Fruit fly (Drosophila melanogaster) whole organism, embryonic: ENCODE data around the gene Mtr3.
A peak's percentile ranks its signal among the peaks of the same experiment; 100 is the strongest.

ENCODE experiments used
- Atf3 ChIP-seq: fragments of 200-800 bp; sonication (Bioruptor generic); optimal IDR thresholded peaks from 3 replicates; lab custom pipeline; 2016; ENCODE audit warnings: missing biosample characterization, missing genetic modification characterization
- Bdp1 ChIP-seq: fragments of 200-800 bp; sonication (Bioruptor generic); optimal IDR thresholded peaks from 3 replicates; lab custom pipeline; 2016; ENCODE audit warnings: missing biosample characterization, missing genetic modification characterization
- CG10431 ChIP-seq: fragments of 200-800 bp; sonication (Bioruptor generic); optimal IDR thresholded peaks from 3 replicates; lab custom pipeline; 2018; ENCODE audit warnings: missing biosample characterization, mild to moderate bottlenecking, missing genetic modification characterization
- CG11085 ChIP-seq: fragments of 200-800 bp; sonication (Bioruptor generic); IDR thresholded peaks from 2 replicates; pipeline ENCODE4 v1.3.6; 2022; ENCODE audit warnings: missing biosample characterization, missing genetic modification characterization
- CG11723 ChIP-seq: fragments of 200-800 bp; sonication (Bioruptor generic); optimal IDR thresholded peaks from 2 replicates; lab custom pipeline; 2017; ENCODE audit warnings: missing biosample characterization, mild to moderate bottlenecking, missing genetic modification characterization
- CG13624 ChIP-seq: fragments of 200-800 bp; sonication (Bioruptor generic); optimal IDR thresholded peaks from 2 replicates; lab custom pipeline; 2016; ENCODE audit warnings: missing biosample characterization, missing genetic modification characterization
- CG14441 ChIP-seq: fragments of 200-800 bp; sonication (Bioruptor generic); IDR thresholded peaks from 2 replicates; pipeline ENCODE4 v1.3.6; 2022; ENCODE audit warnings: missing biosample characterization, missing genetic modification characterization
- CG14860 ChIP-seq: fragments of 200-800 bp; sonication (Bioruptor generic); IDR thresholded peaks from 3 replicates; pipeline ENCODE4 v1.3.6; 2022; ENCODE audit warnings: missing biosample characterization, missing genetic modification characterization; ENCODE audit not compliant: partially characterized antibody
- CG18011 ChIP-seq: fragments of 200-800 bp; sonication (Bioruptor generic); optimal IDR thresholded peaks from 2 replicates; lab custom pipeline; 2017; ENCODE audit warnings: missing biosample characterization, missing genetic modification characterization, mild to moderate bottlenecking, moderate library complexity, missing genotype
- CG18476 ChIP-seq: fragments of 200-800 bp; sonication (Bioruptor generic); optimal IDR thresholded peaks from 2 replicates; lab custom pipeline; 2016; ENCODE audit warnings: missing biosample characterization, mild to moderate bottlenecking, missing genetic modification characterization
- CG18599 ChIP-seq: fragments of 200-800 bp; sonication (Bioruptor generic); optimal IDR thresholded peaks from 3 replicates; lab custom pipeline; 2017; ENCODE audit warnings: missing biosample characterization, missing genetic modification characterization, mild to moderate bottlenecking, moderate library complexity, missing genetic modification reagents
- CG18764 ChIP-seq: fragments of 200-800 bp; sonication (Bioruptor generic); optimal IDR thresholded peaks from 3 replicates; lab custom pipeline; 2016; ENCODE audit warnings: missing biosample characterization, missing genetic modification characterization
- CG2129 ChIP-seq: fragments of 200-800 bp; sonication (Bioruptor generic); IDR thresholded peaks from 2 replicates; pipeline ENCODE4 v1.3.6; 2022; ENCODE audit warnings: missing biosample characterization, missing genetic modification characterization; ENCODE audit not compliant: partially characterized antibody
- CG30403 ChIP-seq: fragments of 200-800 bp; sonication (Bioruptor generic); optimal IDR thresholded peaks from 3 replicates; lab custom pipeline; 2016; ENCODE audit warnings: missing biosample characterization, missing genetic modification characterization
- CG3163 ChIP-seq: fragments of 200-800 bp; sonication (Bioruptor generic); optimal IDR thresholded peaks from 3 replicates; lab custom pipeline; 2016; ENCODE audit warnings: missing biosample characterization, missing genetic modification characterization
- CG33557 ChIP-seq: fragments of 200-800 bp; sonication (Bioruptor generic); optimal IDR thresholded peaks from 2 replicates; lab custom pipeline; 2019; ENCODE audit warnings: missing biosample characterization, mild to moderate bottlenecking, missing genetic modification characterization, moderate library complexity
- CG3407 ChIP-seq: fragments of 200-800 bp; sonication (Bioruptor generic); optimal IDR thresholded peaks from 2 replicates; lab custom pipeline; 2018; ENCODE audit warnings: missing biosample characterization, mild to moderate bottlenecking, missing genetic modification characterization
- CG7963 ChIP-seq: fragments of 200-800 bp; sonication (Bioruptor generic); IDR thresholded peaks from 3 replicates; pipeline ENCODE4 v1.3.6; 2022; ENCODE audit warnings: missing biosample characterization, missing genetic modification characterization; ENCODE audit not compliant: partially characterized antibody
- CkIIα-i1 ChIP-seq: fragments of 200-800 bp; sonication (Bioruptor generic); IDR thresholded peaks from 2 replicates; pipeline ENCODE4 v1.3.6; 2022; ENCODE audit warnings: missing biosample characterization, missing genetic modification characterization
- Deaf1 ChIP-seq: fragments of 200-800 bp; optimal IDR thresholded peaks from 3 replicates; lab custom pipeline; 2019; ENCODE audit warnings: missing biosample characterization, mild to moderate bottlenecking, missing genetic modification characterization, moderate library complexity
- Dek ChIP-seq: fragments of 200-800 bp; sonication (Bioruptor generic); optimal IDR thresholded peaks from 3 replicates; lab custom pipeline; 2019; ENCODE audit warnings: missing biosample characterization, mild to moderate bottlenecking, missing genetic modification characterization, moderate library complexity
- Fer2 ChIP-seq: fragments of 200-800 bp; sonication (Bioruptor generic); optimal IDR thresholded peaks from 2 replicates; lab custom pipeline; 2018; ENCODE audit warnings: missing biosample characterization, mild to moderate bottlenecking, missing genetic modification characterization, moderate library complexity
- HLHmδ ChIP-seq: fragments of 200-800 bp; sonication (Bioruptor generic); optimal IDR thresholded peaks from 2 replicates; lab custom pipeline; 2018; ENCODE audit warnings: missing biosample characterization, mild to moderate bottlenecking, missing genetic modification characterization, moderate library complexity
- Hand ChIP-seq: fragments of 200-800 bp; sonication (Bioruptor generic); optimal IDR thresholded peaks from 2 replicates; lab custom pipeline; 2017; ENCODE audit warnings: mild to moderate bottlenecking, missing biosample characterization, missing genetic modification reagents, missing genetic modification characterization
- HmgZ ChIP-seq: fragments of 200-800 bp; sonication (Bioruptor generic); optimal IDR thresholded peaks from 2 replicates; lab custom pipeline; 2018; ENCODE audit warnings: missing biosample characterization, mild to moderate bottlenecking, missing genetic modification characterization
- Hmr ChIP-seq: fragments of 200-800 bp; sonication (Bioruptor generic); optimal IDR thresholded peaks from 3 replicates; lab custom pipeline; 2017; ENCODE audit warnings: mild to moderate bottlenecking, missing biosample characterization, missing genetic modification reagents, missing genetic modification characterization
- NC2β ChIP-seq: fragments of 200-800 bp; sonication (Bioruptor generic); optimal IDR thresholded peaks from 2 replicates; lab custom pipeline; 2016; ENCODE audit warnings: missing biosample characterization, missing genetic modification characterization
- NfI ChIP-seq: fragments of 200-800 bp; sonication (Bioruptor generic); optimal IDR thresholded peaks from 3 replicates; lab custom pipeline; 2018; ENCODE audit warnings: missing biosample characterization, mild to moderate bottlenecking, missing genetic modification characterization, moderate library complexity
- Opbp ChIP-seq: fragments of 200-800 bp; sonication (Bioruptor generic); IDR thresholded peaks from 3 replicates; pipeline ENCODE4 v1.3.6; 2022; ENCODE audit warnings: missing biosample characterization, missing genetic modification characterization; ENCODE audit not compliant: partially characterized antibody
- Scr ChIP-seq: fragments of 200-800 bp; sonication (Bioruptor generic); IDR thresholded peaks from 2 replicates; pipeline ENCODE4 v1.3.6; 2022; ENCODE audit warnings: missing biosample characterization, missing genetic modification characterization; ENCODE audit not compliant: partially characterized antibody
- amos ChIP-seq: fragments of 200-800 bp; sonication (Bioruptor generic); IDR thresholded peaks from 2 replicates; pipeline ENCODE4 v1.3.6; 2022; ENCODE audit warnings: missing biosample characterization, missing genetic modification characterization; ENCODE audit not compliant: partially characterized antibody
- bigmax ChIP-seq: fragments of 200-800 bp; sonication (Bioruptor generic); optimal IDR thresholded peaks from 2 replicates; lab custom pipeline; 2018; ENCODE audit warnings: missing biosample characterization, mild to moderate bottlenecking, missing genetic modification characterization
- crp ChIP-seq, 2 experiments: fragments of 200-800 bp; sonication (Bioruptor generic); optimal IDR thresholded peaks; 2 replicates in 1 of 2; 3 replicates in 1 of 2; lab custom pipeline; 2017; ENCODE audit warnings: missing biosample characterization in 2 of 2, missing genetic modification characterization in 2 of 2, mild to moderate bottlenecking in 1 of 2, moderate library complexity in 1 of 2
- cwo ChIP-seq: fragments of 200-800 bp; sonication (Bioruptor generic); optimal IDR thresholded peaks from 3 replicates; lab custom pipeline; 2017; ENCODE audit warnings: missing biosample characterization, missing genetic modification characterization, mild to moderate bottlenecking, moderate library complexity, missing genetic modification reagents
- dm ChIP-seq: fragments of 200-800 bp; sonication (Bioruptor generic); optimal IDR thresholded peaks from 3 replicates; lab custom pipeline; 2016; ENCODE audit warnings: missing biosample characterization, missing genetic modification characterization
- gfzf ChIP-seq: fragments of 200-800 bp; sonication (Bioruptor generic); optimal IDR thresholded peaks from 2 replicates; lab custom pipeline; 2016; ENCODE audit warnings: missing biosample characterization, mild to moderate bottlenecking, missing genetic modification characterization, moderate library complexity
- her ChIP-seq: fragments of 200-800 bp; sonication (Bioruptor generic); optimal IDR thresholded peaks from 2 replicates; lab custom pipeline; 2016; ENCODE audit warnings: missing biosample characterization, missing genetic modification characterization
- jing ChIP-seq: fragments of 200-800 bp; sonication (Bioruptor generic); optimal IDR thresholded peaks from 2 replicates; lab custom pipeline; 2018; ENCODE audit warnings: missing biosample characterization, mild to moderate bottlenecking, missing genetic modification characterization
- luna ChIP-seq: fragments of 200-800 bp; sonication (Bioruptor generic); optimal IDR thresholded peaks from 2 replicates; lab custom pipeline; 2016; ENCODE audit warnings: missing biosample characterization, missing genetic modification characterization
- pho ChIP-seq: fragments of 200-800 bp; sonication (Bioruptor generic); optimal IDR thresholded peaks from 2 replicates; lab custom pipeline; 2016; ENCODE audit warnings: missing biosample characterization, missing genetic modification characterization
- pzg ChIP-seq: fragments of 200-800 bp; sonication (Bioruptor generic); optimal IDR thresholded peaks from 3 replicates; lab custom pipeline; 2018; ENCODE audit warnings: missing biosample characterization, mild to moderate bottlenecking, missing genetic modification characterization, moderate library complexity
- repo ChIP-seq: fragments of 200-800 bp; sonication (Bioruptor generic); optimal IDR thresholded peaks from 2 replicates; lab custom pipeline; 2016; ENCODE audit warnings: missing biosample characterization, missing genetic modification characterization
- ro ChIP-seq: fragments of 200-800 bp; sonication (Bioruptor generic); IDR thresholded peaks from 2 replicates; pipeline ENCODE4 v1.3.6; 2022; ENCODE audit warnings: missing biosample characterization, missing genetic modification characterization
- sob ChIP-seq: fragments of 200-800 bp; sonication (Bioruptor generic); IDR thresholded peaks from 2 replicates; pipeline ENCODE4 v1.3.6; 2022; ENCODE audit warnings: missing biosample characterization, missing genetic modification characterization
- tio ChIP-seq: fragments of 200-800 bp; sonication (Bioruptor generic); optimal IDR thresholded peaks from 2 replicates; lab custom pipeline; 2017; ENCODE audit warnings: missing biosample characterization, missing genetic modification characterization, inconsistent platforms
- ttk ChIP-seq: fragments of 200-800 bp; sonication (Bioruptor generic); IDR thresholded peaks from 2 replicates; pipeline ENCODE4 v2.1.2; 2022; ENCODE audit warnings: missing biosample characterization, missing genetic modification characterization
- zf30C ChIP-seq: fragments of 200-800 bp; sonication (Bioruptor generic); optimal IDR thresholded peaks from 3 replicates; lab custom pipeline; 2018; ENCODE audit warnings: missing biosample characterization, mild to moderate bottlenecking, missing genetic modification characterization

Gene Mtr3

DNA sequence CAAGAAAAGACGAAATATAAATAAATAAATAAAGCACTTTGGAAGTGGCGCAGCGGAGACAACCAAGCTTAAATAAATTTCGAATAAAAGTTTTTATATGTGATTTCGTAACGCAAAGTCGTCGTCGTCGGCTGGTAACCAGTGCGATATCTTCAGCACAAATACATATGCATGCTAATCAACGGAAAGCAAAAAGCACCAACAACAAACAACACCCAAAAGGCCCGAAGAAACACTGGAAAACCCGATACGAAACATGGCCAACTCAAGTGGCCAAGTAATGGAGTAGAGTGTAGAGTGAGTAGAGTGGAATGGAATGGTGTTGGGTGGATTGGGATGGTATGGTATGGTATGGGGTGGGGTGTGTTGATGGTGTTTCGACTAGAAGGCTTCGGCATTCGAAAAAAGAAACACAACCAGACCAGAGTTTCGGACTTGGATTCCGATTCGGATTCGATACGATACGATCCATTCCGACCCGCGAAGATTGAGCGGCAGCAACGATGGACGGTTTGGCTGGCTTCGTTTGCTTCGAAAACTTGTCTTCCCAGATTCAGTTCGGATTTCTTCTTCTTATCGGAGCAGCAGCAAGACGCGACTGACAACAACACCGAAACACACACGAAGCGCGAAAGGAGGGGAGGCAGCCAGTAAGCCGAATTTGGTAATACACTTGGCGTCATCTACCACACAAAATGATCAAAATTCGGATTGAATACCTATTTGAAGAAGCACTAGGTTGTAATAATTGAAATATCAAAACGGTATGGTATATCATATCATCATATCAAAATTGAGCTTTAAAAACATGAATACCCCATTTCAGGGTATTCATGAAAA, 10.7 kb downstream of the Mtr3 start (continued):
- TF ChIP-seq ro (GFP tag; lab: Robert Waterston, UW) (no peak; the same call in 1 of the 2 replicates), Deaf1 (tag; lab: Kevin White, UChicago) (peak; percentile 91), Dek (peak; percentile 95), CG18599 (GFP tag; lab: Kevin White, UChicago) (peak; percentile 78), ttk (GFP tag; lab: Robert Waterston, UW) (peak; percentile 96; the same call in 1 of the 2 replicates), zf30C (GFP tag; lab: Kevin White, UChicago) (no peak), CG11723 (GFP tag; lab: Kevin White, UChicago) (peak; percentile 89), amos (GFP tag; lab: Robert Waterston, UW) (no peak), CG18011 (GFP tag; lab: Kevin White, UChicago) (peak; percentile 78), dm (GFP tag; lab: Kevin White, UChicago) (peak; percentile 90), HmgZ (peak; percentile 95), CG2129 (GFP tag; lab: Robert Waterston, UW) (no peak), Fer2 (tag; lab: Kevin White, UChicago) (peak; percentile 69), Bdp1 (GFP tag; lab: Kevin White, UChicago) (peak; percentile 85), repo (GFP tag; lab: Kevin White, UChicago) (peak; percentile 93), CG13624 (GFP tag; lab: Kevin White, UChicago) (peak; percentile 97), CG14860 (GFP tag; lab: Robert Waterston, UW) (no peak), pzg (peak; percentile 22), Scr (GFP tag; lab: Robert Waterston, UW) (no peak), CG7963 (GFP tag; lab: Robert Waterston, UW) (no peak), CG3407 (peak; percentile 85), CG3163 (GFP tag; lab: Kevin White, UChicago) (peak; percentile 84), bigmax (GFP tag; lab: Kevin White, UChicago) (peak; percentile 43), cwo (GFP tag; lab: Kevin White, UChicago) (peak; percentile 90), Opbp (GFP tag; lab: Robert Waterston, UW) (no peak), CG30403 (GFP tag; lab: Kevin White, UChicago) (peak; percentile 96), luna (GFP tag; lab: Kevin White, UChicago) (no peak), CG11085 (GFP tag; lab: Robert Waterston, UW) (peak; percentile 91), her (GFP tag; lab: Kevin White, UChicago) (peak; percentile 96), pho (GFP tag; lab: Kevin White, UChicago) (peak; percentile 96), HLHmδ (GFP tag; lab: Kevin White, UChicago) (no peak), jing (GFP tag; lab: Kevin White, UChicago) (peak; percentile 91), sob (GFP tag; lab: Robert Waterston, UW) (peak; percentile 95), CkIIα-i1 (GFP tag; lab: Robert Waterston, UW) (peak; percentile 89; the same call in 1 of the 2 replicates), CG14441 (GFP tag; lab: Robert Waterston, UW) (peak; percentile 89), crp (GFP tag; optimal IDR thresholded peaks at IDR 0.05; lab: Kevin White, UChicago) (peak in 1 of 2 experiments; percentile 57), CG33557 (GFP tag; lab: Kevin White, UChicago) (peak; percentile 45), NC2β (peak; percentile 49), CG18764 (GFP tag; lab: Kevin White, UChicago) (peak; percentile 88), tio (peak; percentile 90), Hand (GFP tag; lab: Kevin White, UChicago) (peak; percentile 79), CG10431 (GFP tag; lab: Kevin White, UChicago) (peak; percentile 70), NfI (GFP tag; lab: Kevin White, UChicago) (peak; percentile 93), gfzf (peak; percentile 4), CG18476 (peak; percentile 78), Hmr (peak; percentile 95), Atf3 (GFP tag; lab: Kevin White, UChicago) (peak; percentile 88)
